Fruit fly (Drosophila melanogaster) whole organism, embryonic: ENCODE measurements around the gene Girdin.

ENCODE experiments used
- Aef1 ChIP-seq: fragments of 200-800 bp; sonication (Bioruptor generic); IDR thresholded peaks from 3 replicates; pipeline ENCODE4 v1.3.6; 2022; ENCODE audit warnings: missing biosample characterization, missing genetic modification characterization
- Asciz ChIP-seq: fragments of 200-800 bp; sonication (Bioruptor generic); optimal IDR thresholded peaks from 2 replicates; lab custom pipeline; 2017; ENCODE audit warnings: missing biosample characterization, mild to moderate bottlenecking, missing genetic modification characterization, missing genetic modification reagents
- Atf-2 ChIP-seq: fragments of 200-800 bp; sonication (Bioruptor generic); optimal IDR thresholded peaks from 2 replicates; lab custom pipeline; 2016; ENCODE audit warnings: missing biosample characterization, missing genetic modification characterization
- Atf3 ChIP-seq: fragments of 200-800 bp; sonication (Bioruptor generic); optimal IDR thresholded peaks from 3 replicates; lab custom pipeline; 2016; ENCODE audit warnings: missing biosample characterization, missing genetic modification characterization
- Atf6 ChIP-seq: fragments of 200-800 bp; sonication (Bioruptor generic); IDR thresholded peaks from 2 replicates; pipeline ENCODE4 v1.3.6; 2022; ENCODE audit warnings: missing biosample characterization, missing genetic modification characterization
- CG10543 ChIP-seq: fragments of 200-800 bp; sonication (Bioruptor generic); optimal IDR thresholded peaks from 3 replicates; lab custom pipeline; 2017; ENCODE audit warnings: missing biosample characterization, mild to moderate bottlenecking, missing genetic modification characterization, moderate library complexity
- CG10959 ChIP-seq: fragments of 200-800 bp; sonication (Bioruptor generic); IDR thresholded peaks from 2 replicates; pipeline ENCODE4 v1.3.6; 2022; ENCODE audit warnings: missing biosample characterization, missing genetic modification characterization
- CG10979 ChIP-seq: fragments of 200-800 bp; sonication (Bioruptor generic); optimal IDR thresholded peaks from 2 replicates; lab custom pipeline; 2018; ENCODE audit warnings: missing biosample characterization, mild to moderate bottlenecking, missing genetic modification characterization, moderate library complexity
- CG11085 ChIP-seq: fragments of 200-800 bp; sonication (Bioruptor generic); IDR thresholded peaks from 2 replicates; pipeline ENCODE4 v1.3.6; 2022; ENCODE audit warnings: missing biosample characterization, missing genetic modification characterization
- CG11560 ChIP-seq: fragments of 200-800 bp; sonication (Bioruptor generic); IDR thresholded peaks from 3 replicates; pipeline ENCODE4 v1.3.6; 2022; ENCODE audit warnings: missing biosample characterization, missing genetic modification characterization
- CG12071 ChIP-seq: fragments of 200-800 bp; sonication (Bioruptor generic); optimal IDR thresholded peaks from 3 replicates; lab custom pipeline; 2018; ENCODE audit warnings: missing biosample characterization, mild to moderate bottlenecking, missing genetic modification characterization
- CG14965 ChIP-seq: fragments of 200-800 bp; sonication (Bioruptor generic); optimal IDR thresholded peaks from 2 replicates; lab custom pipeline; 2016; ENCODE audit warnings: missing biosample characterization, missing genetic modification characterization, borderline replicate concordance
- CG15479 ChIP-seq: fragments of 200-800 bp; sonication (Bioruptor generic); optimal IDR thresholded peaks from 3 replicates; lab custom pipeline; 2019; ENCODE audit warnings: missing biosample characterization, mild to moderate bottlenecking, missing genetic modification characterization, moderate library complexity
- CG2116 ChIP-seq: fragments of 200-800 bp; sonication (Bioruptor generic); optimal IDR thresholded peaks from 3 replicates; lab custom pipeline; 2018; ENCODE audit warnings: missing biosample characterization, mild to moderate bottlenecking, missing genetic modification characterization
- CG2120 ChIP-seq: fragments of 200-800 bp; sonication (Bioruptor generic); optimal IDR thresholded peaks from 3 replicates; lab custom pipeline; 2016; ENCODE audit warnings: missing biosample characterization, missing genetic modification characterization
- CG30020 ChIP-seq: fragments of 200-800 bp; optimal IDR thresholded peaks from 2 replicates; lab custom pipeline; 2019; ENCODE audit warnings: missing biosample characterization, mild to moderate bottlenecking, missing genetic modification characterization, moderate library complexity
- CG31441 ChIP-seq: fragments of 200-800 bp; sonication (Bioruptor generic); IDR thresholded peaks from 2 replicates; pipeline ENCODE4 v1.3.6; 2022; ENCODE audit warnings: missing biosample characterization, missing genetic modification characterization
- CG34224 ChIP-seq: fragments of 200-800 bp; sonication (Bioruptor generic); IDR thresholded peaks from 3 replicates; pipeline ENCODE4 v1.3.6; 2022; ENCODE audit warnings: missing biosample characterization, missing genetic modification characterization; ENCODE audit not compliant: partially characterized antibody
- CG34376 ChIP-seq: fragments of 200-800 bp; sonication (Bioruptor generic); optimal IDR thresholded peaks from 2 replicates; lab custom pipeline; 2018; ENCODE audit warnings: missing biosample characterization, mild to moderate bottlenecking, missing genetic modification characterization
- CG34422 ChIP-seq: fragments of 200-800 bp; sonication (Bioruptor generic); IDR thresholded peaks from 3 replicates; pipeline ENCODE4 v1.3.6; 2022; ENCODE audit warnings: missing biosample characterization, missing genetic modification characterization
- CG6791 ChIP-seq: fragments of 200-800 bp; sonication (Bioruptor generic); IDR thresholded peaks from 3 replicates; pipeline ENCODE4 v1.3.6; 2022; ENCODE audit warnings: missing biosample characterization, missing genetic modification characterization; ENCODE audit not compliant: partially characterized antibody
- ERR ChIP-seq: fragments of 200-800 bp; sonication (Bioruptor generic); optimal IDR thresholded peaks from 2 replicates; lab custom pipeline; 2016; ENCODE audit warnings: missing biosample characterization, missing genetic modification characterization
- Gsc ChIP-seq: fragments of 200-800 bp; sonication (Bioruptor generic); IDR thresholded peaks from 2 replicates; pipeline ENCODE4 v1.3.6; 2022; ENCODE audit warnings: missing biosample characterization, missing genetic modification characterization
- Lhr ChIP-seq: fragments of 200-800 bp; sonication (Bioruptor generic); optimal IDR thresholded peaks from 3 replicates; lab custom pipeline; 2017; ENCODE audit warnings: mild to moderate bottlenecking, missing biosample characterization, missing genetic modification reagents, missing genetic modification characterization
- Mad ChIP-seq: fragments of 200-800 bp; sonication (Bioruptor generic); optimal IDR thresholded peaks from 2 replicates; lab custom pipeline; 2016; ENCODE audit warnings: missing biosample characterization, missing genetic modification characterization
- Max ChIP-seq: fragments of 200-800 bp; sonication (Bioruptor generic); optimal IDR thresholded peaks from 2 replicates; lab custom pipeline; 2016; ENCODE audit warnings: missing biosample characterization, mild to moderate bottlenecking, missing genetic modification characterization
- Med ChIP-seq: fragments of 200-800 bp; sonication (Bioruptor generic); peaks from one replicate; lab custom pipeline; 2016; ENCODE audit warnings: missing biosample characterization, missing genetic modification characterization, mild to moderate bottlenecking, inconsistent platforms, moderate library complexity
- NC2β ChIP-seq: fragments of 200-800 bp; sonication (Bioruptor generic); optimal IDR thresholded peaks from 2 replicates; lab custom pipeline; 2016; ENCODE audit warnings: missing biosample characterization, missing genetic modification characterization
- Nf-YC ChIP-seq: fragments of 200-800 bp; optimal IDR thresholded peaks from 3 replicates; lab custom pipeline; 2019; ENCODE audit warnings: missing biosample characterization, mild to moderate bottlenecking, missing genetic modification characterization, moderate library complexity
- Sin3A ChIP-seq: fragments of >200 bp; optimal IDR thresholded peaks from 2 replicates; lab custom pipeline; 2018
- Tbp ChIP-seq: fragments of >200 bp; optimal IDR thresholded peaks from 2 replicates; lab custom pipeline; 2018; ENCODE audit warnings: missing biosample characterization, missing genetic modification characterization
- ap ChIP-seq: fragments of 200-800 bp; sonication (Bioruptor generic); IDR thresholded peaks from 2 replicates; pipeline ENCODE4 v1.3.6; 2022; ENCODE audit warnings: missing biosample characterization, missing genetic modification characterization
- btn ChIP-seq: fragments of 200-800 bp; sonication (Bioruptor generic); optimal IDR thresholded peaks from 2 replicates; lab custom pipeline; 2016; ENCODE audit warnings: missing biosample characterization, missing genetic modification characterization
- corto ChIP-seq: fragments of 200-800 bp; sonication (Bioruptor generic); optimal IDR thresholded peaks from 2 replicates; lab custom pipeline; 2016; ENCODE audit warnings: missing biosample characterization, mild to moderate bottlenecking, missing genetic modification characterization, moderate library complexity
- croc ChIP-seq: fragments of 200-800 bp; sonication (Bioruptor generic); conservative IDR thresholded peaks from 3 replicates; pipeline ENCODE4 v1.3.6; 2022; ENCODE audit warnings: missing biosample characterization, missing genetic modification characterization
- gro ChIP-seq: fragments of 200-800 bp; sonication (Bioruptor generic); optimal IDR thresholded peaks from 2 replicates; lab custom pipeline; 2016; ENCODE audit warnings: missing biosample characterization, missing genetic modification characterization
- h ChIP-seq: fragments of >200 bp; optimal IDR thresholded peaks from 2 replicates; lab custom pipeline; 2017
- ham ChIP-seq: fragments of 200-800 bp; sonication (Bioruptor generic); IDR thresholded peaks from 2 replicates; pipeline ENCODE4 v1.3.6; 2022; ENCODE audit warnings: missing biosample characterization, missing genetic modification characterization
- lbe ChIP-seq: fragments of 200-800 bp; sonication (Bioruptor generic); optimal IDR thresholded peaks from 2 replicates; lab custom pipeline; 2016; ENCODE audit warnings: missing biosample characterization, mild to moderate bottlenecking, missing genetic modification characterization
- p53 ChIP-seq: fragments of 200-800 bp; sonication (Bioruptor generic); optimal IDR thresholded peaks from 2 replicates; lab custom pipeline; 2016; ENCODE audit warnings: missing biosample characterization, missing genetic modification characterization
- pb ChIP-seq: fragments of 200-800 bp; sonication (Bioruptor generic); optimal IDR thresholded peaks from 3 replicates; lab custom pipeline; 2016; ENCODE audit warnings: missing biosample characterization, missing genetic modification characterization
- repo ChIP-seq: fragments of 200-800 bp; sonication (Bioruptor generic); optimal IDR thresholded peaks from 2 replicates; lab custom pipeline; 2016; ENCODE audit warnings: missing biosample characterization, missing genetic modification characterization
- sc ChIP-seq, 3 experiments: fragments of >200 bp in 2 of 3; fragments of 200-800 bp in 1 of 3; sonication (Bioruptor generic) in 1 of 3; optimal IDR thresholded peaks; 2 replicates in 2 of 3; 3 replicates in 1 of 3; lab custom pipeline; 2017; ENCODE audit warnings: mild to moderate bottlenecking in 1 of 3, missing biosample characterization in 1 of 3, missing genetic modification characterization in 1 of 3, missing genetic modification reagents in 1 of 3
- sd ChIP-seq: fragments of 200-800 bp; sonication (Bioruptor generic); optimal IDR thresholded peaks from 3 replicates; lab custom pipeline; 2018; ENCODE audit warnings: missing biosample characterization, mild to moderate bottlenecking, missing genetic modification characterization, moderate library complexity
- slbo ChIP-seq: fragments of 200-800 bp; sonication (Bioruptor generic); IDR thresholded peaks from 2 replicates; pipeline ENCODE4 v1.3.6; 2022; ENCODE audit warnings: missing biosample characterization, missing genetic modification characterization
- ssp ChIP-seq: fragments of 200-800 bp; sonication (Bioruptor generic); IDR thresholded peaks from 2 replicates; pipeline ENCODE4 v1.3.6; 2022; ENCODE audit warnings: missing biosample characterization, missing genetic modification characterization
- stc ChIP-seq: fragments of 200-800 bp; sonication (Bioruptor generic); IDR thresholded peaks from 2 replicates; pipeline ENCODE4 v1.3.6; 2022; ENCODE audit warnings: missing biosample characterization, missing genetic modification characterization
- sug ChIP-seq: fragments of 200-800 bp; optimal IDR thresholded peaks from 2 replicates; lab custom pipeline; 2019; ENCODE audit warnings: missing biosample characterization, mild to moderate bottlenecking, missing genetic modification characterization, moderate library complexity
- tgo ChIP-seq: fragments of 200-800 bp; sonication (Bioruptor generic); IDR thresholded peaks from 3 replicates; pipeline ENCODE4 v1.3.6; 2022; ENCODE audit warnings: missing biosample characterization, missing genetic modification characterization
- vvl ChIP-seq: fragments of 200-800 bp; sonication (Bioruptor generic); IDR thresholded peaks from 2 replicates; pipeline ENCODE4 v1.3.6; 2022; ENCODE audit warnings: missing biosample characterization, missing genetic modification characterization
- zf30C ChIP-seq: fragments of 200-800 bp; sonication (Bioruptor generic); optimal IDR thresholded peaks from 3 replicates; lab custom pipeline; 2018; ENCODE audit warnings: missing biosample characterization, mild to moderate bottlenecking, missing genetic modification characterization
- zfh2 ChIP-seq: fragments of 200-800 bp; sonication (Bioruptor generic); optimal IDR thresholded peaks from 2 replicates; lab custom pipeline; 2016; ENCODE audit warnings: missing biosample characterization, missing genetic modification characterization

The Girdin gene

dm6 chr3L:3192333-3192894, 13.7 kb downstream of the Girdin start, which contains the start of gene CG14965:
CG14965 (minus strand) TSS chr3L:3192491.
- TF ChIP-seq p53 (GFP tag; lab: Kevin White, UChicago) = no peak
- TF ChIP-seq Atf6 (GFP tag; lab: Robert Waterston, UW) = no peak
- TF ChIP-seq ham (GFP tag; lab: Robert Waterston, UW) = no peak
- no peak for TF ChIP-seq Aef1 (GFP tag; lab: Robert Waterston, UW)
- peak; percentile 80 for TF ChIP-seq CG2116 (GFP tag; lab: Kevin White, UChicago)
- TF ChIP-seq btn (GFP tag; lab: Kevin White, UChicago) = no peak
- no peak for TF ChIP-seq repo (GFP tag; lab: Kevin White, UChicago)
- TF ChIP-seq stc (GFP tag; lab: Robert Waterston, UW) = no peak
- TF ChIP-seq CG6791 (GFP tag; lab: Robert Waterston, UW) = peak; percentile 86
- TF ChIP-seq sug (tag; lab: Kevin White, UChicago) = no peak
- no peak for TF ChIP-seq CG12071 (GFP tag; lab: Kevin White, UChicago)
- TF ChIP-seq Max (GFP tag; lab: Kevin White, UChicago) = no peak
- no peak for TF ChIP-seq vvl (GFP tag; lab: Robert Waterston, UW)
- peak; percentile 79 for TF ChIP-seq CG15479
- no peak for TF ChIP-seq tgo (GFP tag; lab: Robert Waterston, UW)
- no peak for TF ChIP-seq CG34376 (GFP tag; lab: Kevin White, UChicago)
- no peak for TF ChIP-seq CG14965 (GFP tag; lab: Kevin White, UChicago)
- TF ChIP-seq NC2β = no peak
- TF ChIP-seq Asciz (GFP tag; lab: Kevin White, UChicago) = no peak
- no peak for TF ChIP-seq Tbp (GFP tag; lab: Kevin White, UChicago)
- no peak for TF ChIP-seq CG34422 (GFP tag; lab: Robert Waterston, UW)
- TF ChIP-seq slbo = no peak
- TF ChIP-seq Atf-2 (GFP tag; lab: Kevin White, UChicago) = no peak
- TF ChIP-seq h (lab: Kevin White, UChicago) = no peak
- TF ChIP-seq ERR = no peak
- TF ChIP-seq lbe (GFP tag; lab: Kevin White, UChicago) = no peak
- TF ChIP-seq CG10543 (GFP tag; lab: Kevin White, UChicago) = no peak
- TF ChIP-seq ssp (GFP tag; lab: Robert Waterston, UW) = no peak
- no peak for TF ChIP-seq croc
- TF ChIP-seq Nf-YC (tag; lab: Kevin White, UChicago) = no peak
- TF ChIP-seq sc (optimal IDR thresholded peaks at IDR 0.05; lab: Kevin White, UChicago) = no peak
- no peak for TF ChIP-seq sc (GFP tag; optimal IDR thresholded peaks at IDR 0.05; lab: Kevin White, UChicago)
- no peak for TF ChIP-seq zfh2
- TF ChIP-seq CG31441 (GFP tag; lab: Robert Waterston, UW) = no peak
- peak; percentile 2 for TF ChIP-seq Med (GFP tag; lab: Kevin White, UChicago)
- peak; percentile 84 for TF ChIP-seq CG34224 (GFP tag; lab: Robert Waterston, UW)
- peak; percentile 84 for TF ChIP-seq Sin3A (lab: Kevin White, UChicago)
- no peak for TF ChIP-seq CG10959 (GFP tag; lab: Robert Waterston, UW)
- TF ChIP-seq corto (GFP tag; lab: Kevin White, UChicago) = no peak
- TF ChIP-seq CG11085 (GFP tag; lab: Robert Waterston, UW) = no peak
- no peak for TF ChIP-seq ap
- no peak for TF ChIP-seq Mad
- no peak for TF ChIP-seq pb (GFP tag; lab: Kevin White, UChicago)
- TF ChIP-seq gro (GFP tag; lab: Kevin White, UChicago) = no peak
- TF ChIP-seq zf30C (GFP tag; lab: Kevin White, UChicago) = no peak
- no peak for TF ChIP-seq Gsc (GFP tag; lab: Robert Waterston, UW)
- TF ChIP-seq Lhr = no peak
- no peak for TF ChIP-seq Atf3
- no peak for TF ChIP-seq CG2120
- no peak for TF ChIP-seq CG11560 (tag; lab: Robert Waterston, UW)
- no peak for TF ChIP-seq sd (tag; lab: Kevin White, UChicago)
- TF ChIP-seq CG10979 (tag; lab: Kevin White, UChicago) = no peak
- no peak for TF ChIP-seq CG30020
